Worm (Caenorhabditis elegans): ENCODE data around the gene F53H1.3.

The F53H1.3 gene

ce11 chrIV:1378954-1379353, 50.0 kb downstream of the F53H1.3 start:
- no peak for TF ChIP-seq hlh-15 (tag; optimal IDR thresholded peaks at IDR 0.05)
- TF ChIP-seq elt-2 (tag; optimal IDR thresholded peaks at IDR 0.05), result peak; percentile 92

- TF ChIP-seq sox-2 (GFP tag; IDR thresholded peaks at IDR 0.05), result peak; percentile 6; the same call in 1 of the 2 replicates
- no peak for TF ChIP-seq hlh-30 (tag; optimal IDR thresholded peaks at IDR 0.05; ENCODE audit: insufficient read depth)
Measured at ce11 chrIV:1380350-1380749, 51.4 kb downstream of the F53H1.3 start.

ce11 chrIV:1381596-1382274, 52.8 kb downstream of the F53H1.3 start:
- TF ChIP-seq npax-4 (tag; optimal IDR thresholded peaks at IDR 0.05) (no peak), pros-1 (tag; optimal IDR thresholded peaks at IDR 0.05) (no peak)

ce11 chrIV:1385500-1385899, 56.5 kb downstream of the F53H1.3 start:
- no peak for TF ChIP-seq ama-1 (optimal IDR thresholded peaks at IDR 0.05)
- no peak for TF ChIP-seq unc-3 (GFP tag; conservative IDR thresholded peaks at IDR 0.05)
- TF ChIP-seq unc-3 (tag; optimal IDR thresholded peaks at IDR 0.05), result no peak
- no peak for TF ChIP-seq nfya-1 (tag; optimal IDR thresholded peaks at IDR 0.05)
- no peak for TF ChIP-seq tbx-2 (tag; optimal IDR thresholded peaks at IDR 0.05)
- TF ChIP-seq ceh-34 (tag; optimal IDR thresholded peaks at IDR 0.05), result no peak
- no peak for TF ChIP-seq ceh-22 (tag; optimal IDR thresholded peaks at IDR 0.05)
- TF ChIP-seq lim-6 (tag; optimal IDR thresholded peaks at IDR 0.05), result no peak
- TF ChIP-seq elt-2 (tag; optimal IDR thresholded peaks at IDR 0.05), result no peak

ce11 chrIV:1385915-1386314, 57.0 kb downstream of the F53H1.3 start, which contains the start of gene nhr-41:
nhr-41 (plus strand) TSS chrIV:1386215.
- TF ChIP-seq tbx-7 (tag; optimal IDR thresholded peaks at IDR 0.05) (no peak), C38D4.7 (GFP tag; optimal IDR thresholded peaks at IDR 0.05) (no peak), ceh-24 (tag; optimal IDR thresholded peaks at IDR 0.05) (no peak), pha-2 (tag; optimal IDR thresholded peaks at IDR 0.05) (no peak), ceh-14 (tag; optimal IDR thresholded peaks at IDR 0.05) (no peak), gmeb-2 (tag; optimal IDR thresholded peaks at IDR 0.05) (no peak), nhr-11 (tag; optimal IDR thresholded peaks at IDR 0.05) (no peak), ceh-9 (tag; optimal IDR thresholded peaks at IDR 0.05) (no peak), ceh-2 (tag; optimal IDR thresholded peaks at IDR 0.05) (no peak), ahr-1 (tag; optimal IDR thresholded peaks at IDR 0.05) (no peak), sox-4 (tag; optimal IDR thresholded peaks at IDR 0.05) (no peak), pha-4 (tag; optimal IDR thresholded peaks at IDR 0.05) (no peak)

- TF ChIP-seq ahr-1 (tag; optimal IDR thresholded peaks at IDR 0.05), result peak; percentile 29
- TF ChIP-seq ceh-22 (tag; optimal IDR thresholded peaks at IDR 0.05), result no peak
- TF ChIP-seq unc-42 (tag; optimal IDR thresholded peaks at IDR 0.05), result peak; percentile 1
- TF ChIP-seq C38D4.7 (GFP tag; optimal IDR thresholded peaks at IDR 0.05), result peak; percentile 58
- TF ChIP-seq syd-9 (tag; optimal IDR thresholded peaks at IDR 0.05), result peak; percentile 28
- TF ChIP-seq elt-4 (tag; optimal IDR thresholded peaks at IDR 0.05), result no peak
- no peak for TF ChIP-seq dmd-4 (tag; optimal IDR thresholded peaks at IDR 0.05; ENCODE audit: borderline replicate concordance)
- TF ChIP-seq pag-3 (tag; optimal IDR thresholded peaks at IDR 0.05; ENCODE audit: borderline replicate concordance), result no peak
- TF ChIP-seq pros-1 (tag; optimal IDR thresholded peaks at IDR 0.05), result no peak
- no peak for TF ChIP-seq lim-6 (tag; optimal IDR thresholded peaks at IDR 0.05)
- peak; percentile 54 for TF ChIP-seq ceh-34 (tag; optimal IDR thresholded peaks at IDR 0.05)
- peak; percentile 60 for TF ChIP-seq ceh-19 (GFP tag; optimal IDR thresholded peaks at IDR 0.05)
- TF ChIP-seq pha-2 (tag; optimal IDR thresholded peaks at IDR 0.05), result peak; percentile 49
- TF ChIP-seq F13H6.1 (tag; optimal IDR thresholded peaks at IDR 0.05), result peak; percentile 42
- TF ChIP-seq dve-1 (tag; optimal IDR thresholded peaks at IDR 0.05), result no peak
- TF ChIP-seq ceh-6 (GFP tag; optimal IDR thresholded peaks at IDR 0.05), result peak; percentile 72
- TF ChIP-seq mec-3 (tag; optimal IDR thresholded peaks at IDR 0.05; ENCODE audit: borderline replicate concordance), result no peak
- no peak for TF ChIP-seq ama-1 (optimal IDR thresholded peaks at IDR 0.05)
- no peak for TF ChIP-seq pax-1 (tag; optimal IDR thresholded peaks at IDR 0.05)
- TF ChIP-seq sox-2 (GFP tag; IDR thresholded peaks at IDR 0.05), result peak; percentile 43; the same call in 1 of the 2 replicates
- TF ChIP-seq eyg-1 (tag; optimal IDR thresholded peaks at IDR 0.05), result peak; percentile 37
- no peak for TF ChIP-seq pha-4 (tag; optimal IDR thresholded peaks at IDR 0.05)
- peak; percentile 82 for TF ChIP-seq elt-2 (tag; optimal IDR thresholded peaks at IDR 0.05)
- peak; percentile 9 for TF ChIP-seq K09A11.1 (tag; optimal IDR thresholded peaks at IDR 0.05; ENCODE audit: insufficient read depth)
- peak; percentile 36 for TF ChIP-seq fkh-10 (GFP tag; optimal IDR thresholded peaks at IDR 0.05)
- TF ChIP-seq madf-2 (tag; optimal IDR thresholded peaks at IDR 0.05), result peak; percentile 69
- TF ChIP-seq ceh-14 (tag; optimal IDR thresholded peaks at IDR 0.05), result peak; percentile 39
Measured at ce11 chrIV:1388079-1388478, 59.1 kb downstream of the F53H1.3 start.

Data from whole organism, late embryonic.